Worm (Caenorhabditis elegans): ENCODE measurements around the gene F28F9.3.

DNA sequence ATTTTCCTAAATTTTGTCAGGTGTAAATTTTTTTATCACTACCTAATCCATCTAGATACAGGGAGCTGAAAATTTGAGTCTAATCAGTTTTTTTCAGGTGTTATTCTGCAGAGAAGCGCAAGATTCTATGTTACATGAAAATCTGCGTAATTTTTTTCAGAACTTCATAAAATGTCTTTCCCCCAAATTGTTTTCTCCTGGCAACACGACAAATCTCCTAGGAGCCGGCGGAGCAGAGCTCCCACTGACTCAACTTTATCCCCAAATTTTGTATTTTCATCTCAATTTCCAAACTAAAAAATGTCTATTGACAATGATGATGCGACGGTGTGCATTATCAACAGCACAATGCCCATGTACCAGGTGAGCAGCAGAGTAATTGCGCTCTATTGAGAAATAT is 12.7 kb downstream of the F28F9.3 start, which contains the start of gene F28F9.2:
- TF ChIP-seq F33H1.4 (GFP tag; IDR thresholded peaks at IDR 0.05) (no peak), him-1 (tag; optimal IDR thresholded peaks at IDR 0.05) (no peak), Y53G8AR.9 (GFP tag; conservative IDR thresholded peaks at IDR 0.05) (no peak), mes-4 (tag; optimal IDR thresholded peaks at IDR 0.05) (no peak), B0336.3 (GFP tag; IDR thresholded peaks at IDR 0.05) (no peak), let-607 (tag; optimal IDR thresholded peaks at IDR 0.05) (no peak)
